Worm (Caenorhabditis elegans): ENCODE data around the gene crn-7.

DNA sequence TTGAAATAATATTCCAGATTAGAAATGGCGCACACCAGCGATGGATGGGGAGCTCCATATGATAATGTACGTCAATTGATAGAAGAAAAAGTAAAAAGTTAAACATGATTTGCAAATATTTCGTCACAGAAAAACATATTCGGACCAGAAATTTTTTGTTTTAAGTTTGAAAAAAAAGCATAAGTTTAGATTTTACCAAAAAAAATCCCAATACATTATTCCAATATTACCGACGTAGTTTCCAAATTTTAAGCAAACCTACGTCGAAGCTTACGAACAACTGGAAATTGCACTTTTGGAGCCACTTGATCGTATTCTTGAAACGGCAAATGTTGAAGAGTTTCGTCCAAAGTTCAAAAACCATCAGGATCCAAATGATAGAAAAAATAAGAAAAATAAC, 35.7 kb upstream of the crn-7 start, which contains the start of gene henn-1:
- TF ChIP-seq klf-2 (GFP tag; conservative IDR thresholded peaks at IDR 0.05) = no peak
- no peak for TF ChIP-seq ref-1 (GFP tag; conservative IDR thresholded peaks at IDR 0.05)
- TF ChIP-seq ztf-23 (GFP tag; IDR thresholded peaks at IDR 0.05) = no peak
- no peak for TF ChIP-seq tab-1 (GFP tag; IDR thresholded peaks at IDR 0.05)
- no peak for TF ChIP-seq ztf-29 (GFP tag; IDR thresholded peaks at IDR 0.05)
- no peak for TF ChIP-seq flt-1 (GFP tag; IDR thresholded peaks at IDR 0.05)
- no peak for TF ChIP-seq T22C8.4 (GFP tag; IDR thresholded peaks at IDR 0.05)

Data from whole organism, midembryonic.